Fruit fly (Drosophila melanogaster): ENCODE data around the gene CG11927.

Gene CG11927

dm6 chr2L:4886645-4887044 lies 39.1 kb downstream of the CG11927 start (continued):
- TF ChIP-seq Bdp1 (GFP tag; optimal IDR thresholded peaks at IDR 0.05) = no peak
- TF ChIP-seq CG6689 (GFP tag; IDR thresholded peaks at IDR 0.05) = no peak
- no peak for TF ChIP-seq eve (GFP tag; optimal IDR thresholded peaks at IDR 0.05)
- no peak for TF ChIP-seq corto (GFP tag; optimal IDR thresholded peaks at IDR 0.05)
- peak; percentile 40; the same call in 1 of the 3 replicates for TF ChIP-seq sr (GFP tag; IDR thresholded peaks at IDR 0.05)
- no peak for TF ChIP-seq D19A (tag; optimal IDR thresholded peaks at IDR 0.05)
- no peak for TF ChIP-seq CG9932 (GFP tag; IDR thresholded peaks at IDR 0.05)
- no peak for TF ChIP-seq Myb (GFP tag; optimal IDR thresholded peaks at IDR 0.05)
- TF ChIP-seq unc-4 (GFP tag; IDR thresholded peaks at IDR 0.05; ENCODE audit: partially characterized antibody) = no peak
- TF ChIP-seq caup (GFP tag; optimal IDR thresholded peaks at IDR 0.05; ENCODE audit: severe bottlenecking) = no peak
- 0 out of 2 replicates have a peak, but pooled peaks have one; percentile 21 for TF ChIP-seq Drgx (GFP tag; IDR thresholded peaks at IDR 0.05)
- peak; percentile 4 for TF ChIP-seq CG17912 (GFP tag; optimal IDR thresholded peaks at IDR 0.05)
- peak; percentile 69 for TF ChIP-seq cg (GFP tag; optimal IDR thresholded peaks at IDR 0.05)
- no peak for TF ChIP-seq CG3281 (GFP tag; optimal IDR thresholded peaks at IDR 0.05)
- no peak for TF ChIP-seq Mes4 (GFP tag; optimal IDR thresholded peaks at IDR 0.05)
- TF ChIP-seq sob (GFP tag; IDR thresholded peaks at IDR 0.05) = no peak

dm6 chr2L:4887382-4888219 lies 40.0 kb downstream of the CG11927 start:
- TF ChIP-seq CG5953 (GFP tag; IDR thresholded peaks at IDR 0.05) = peak; percentile 33; the same call in 1 of the 2 replicates
- no peak for TF ChIP-seq Dip2 (GFP tag; IDR thresholded peaks at IDR 0.05)
- peak; percentile 17 for TF ChIP-seq CG12942 (GFP tag; optimal IDR thresholded peaks at IDR 0.05)
- no peak for TF ChIP-seq kni (GFP tag; optimal IDR thresholded peaks at IDR 0.05)
- TF ChIP-seq CG10147 (GFP tag; optimal IDR thresholded peaks at IDR 0.05) = peak; percentile 57
- peak; percentile 14 for TF ChIP-seq org-1 (GFP tag; optimal IDR thresholded peaks at IDR 0.05)
- no peak for TF ChIP-seq CG6854 (GFP tag; optimal IDR thresholded peaks at IDR 0.05)
- no peak for TF ChIP-seq pb (GFP tag; optimal IDR thresholded peaks at IDR 0.05)
- TF ChIP-seq CG17612 (GFP tag; IDR thresholded peaks at IDR 0.05) = peak; percentile 61
- no peak for TF ChIP-seq Deaf1 (tag; optimal IDR thresholded peaks at IDR 0.05)
- TF ChIP-seq CG4820 (GFP tag; optimal IDR thresholded peaks at IDR 0.05) = peak; percentile 36
- 0 out of 2 replicates have a peak, but pooled peaks have one; percentile 9 for TF ChIP-seq MBD-R2 (GFP tag; IDR thresholded peaks at IDR 0.05)
- no peak for TF ChIP-seq BEAF-32 (GFP tag; optimal IDR thresholded peaks at IDR 0.05)
- TF ChIP-seq br (optimal IDR thresholded peaks at IDR 0.05) = no peak
- peak; percentile 66 for TF ChIP-seq row (GFP tag; IDR thresholded peaks at IDR 0.05)
- TF ChIP-seq CG12744 (GFP tag; optimal IDR thresholded peaks at IDR 0.05) = no peak
- peak; percentile 53; the same call in 1 of the 2 replicates for TF ChIP-seq CG7372 (GFP tag; IDR thresholded peaks at IDR 0.05)
- peak; percentile 73 for TF ChIP-seq Ada2b (GFP tag; IDR thresholded peaks at IDR 0.05)
- peak; percentile 63 for TF ChIP-seq lmd (GFP tag; IDR thresholded peaks at IDR 0.05)
- peak; percentile 45 for TF ChIP-seq CG4424 (GFP tag; optimal IDR thresholded peaks at IDR 0.05)
- peak; percentile 24 for TF ChIP-seq CG30431 (GFP tag; optimal IDR thresholded peaks at IDR 0.05)
- peak; percentile 57 for TF ChIP-seq CG13424 (tag; optimal IDR thresholded peaks at IDR 0.05)
- TF ChIP-seq ci (GFP tag; IDR thresholded peaks at IDR 0.05) = peak; percentile 67
- no peak for TF ChIP-seq CG4328 (GFP tag; optimal IDR thresholded peaks at IDR 0.05)
- 0 out of 2 replicates have a peak, but pooled peaks have one; percentile 15 for TF ChIP-seq Oaz (GFP tag; IDR thresholded peaks at IDR 0.05)
- no peak for TF ChIP-seq CG34224 (GFP tag; IDR thresholded peaks at IDR 0.05; ENCODE audit: partially characterized antibody)
- peak; percentile 10 for TF ChIP-seq Antp (GFP tag; optimal IDR thresholded peaks at IDR 0.05)
- peak; percentile 67 for TF ChIP-seq CG15269 (tag; optimal IDR thresholded peaks at IDR 0.05)
- TF ChIP-seq tx (GFP tag; optimal IDR thresholded peaks at IDR 0.05) = no peak
- peak; percentile 22 for TF ChIP-seq CG6254 (GFP tag; optimal IDR thresholded peaks at IDR 0.05)
- peak; percentile 30 for TF ChIP-seq CG12071 (GFP tag; optimal IDR thresholded peaks at IDR 0.05)
- peak; percentile 22 for TF ChIP-seq CG17802 (tag; optimal IDR thresholded peaks at IDR 0.05)
- peak; percentile 55 for TF ChIP-seq nmo (GFP tag; optimal IDR thresholded peaks at IDR 0.05)
